Fruit fly (Drosophila melanogaster): ENCODE data around the gene CG18585.

The CG18585 gene

dm6 chr2L:7692583-7693080 lies 1.8 kb upstream of the CG18585 start, which contains the start of the genes CG7025 and CG43235:
Gene CG7025, minus strand, starts transcription at chr2L:7692683.
Gene CG43235, plus strand, starts transcription at chr2L:7693030.
- no peak for TF ChIP-seq CG10431 (GFP tag; optimal IDR thresholded peaks at IDR 0.05)
- peak; percentile 32 for TF ChIP-seq exex (tag; optimal IDR thresholded peaks at IDR 0.05)

dm6 chr2L:7690449-7690848 lies 412 bp downstream of the CG18585 start:
- TF ChIP-seq sd (tag; optimal IDR thresholded peaks at IDR 0.05) = peak; percentile 80
- no peak for TF ChIP-seq CG31365 (tag; optimal IDR thresholded peaks at IDR 0.05)
- no peak for TF ChIP-seq CG11247 (GFP tag; IDR thresholded peaks at IDR 0.05)
- TF ChIP-seq Ets65A (GFP tag) = peak; percentile 36
- no peak for TF ChIP-seq CG34376 (GFP tag; optimal IDR thresholded peaks at IDR 0.05)
- TF ChIP-seq B-H2 (GFP tag; optimal IDR thresholded peaks at IDR 0.05) = no peak
- no peak for TF ChIP-seq CG43689 (GFP tag; IDR thresholded peaks at IDR 0.05)
- TF ChIP-seq CG34422 (GFP tag; IDR thresholded peaks at IDR 0.05) = no peak
- TF ChIP-seq CG15073 (GFP tag; optimal IDR thresholded peaks at IDR 0.05) = no peak
- TF ChIP-seq exex (tag; optimal IDR thresholded peaks at IDR 0.05) = peak; percentile 83
- no peak for TF ChIP-seq chif (GFP tag; optimal IDR thresholded peaks at IDR 0.05)
- TF ChIP-seq Abd-B (GFP tag; optimal IDR thresholded peaks at IDR 0.05) = no peak
- peak; percentile 66 for TF ChIP-seq grn (GFP tag; optimal IDR thresholded peaks at IDR 0.05)
- TF ChIP-seq Tbp (GFP tag; optimal IDR thresholded peaks at IDR 0.05) = no peak

dm6 chr2L:7685290-7685689 lies 5.6 kb downstream of the CG18585 start:
- TF ChIP-seq Hr51 (GFP tag; optimal IDR thresholded peaks at IDR 0.05) = no peak
- TF ChIP-seq CG1832 (GFP tag; optimal IDR thresholded peaks at IDR 0.05) = no peak
- no peak for TF ChIP-seq CG12219 (GFP tag; optimal IDR thresholded peaks at IDR 0.05)
- TF ChIP-seq CG10654 (GFP tag; optimal IDR thresholded peaks at IDR 0.05) = no peak
- TF ChIP-seq Awh (GFP tag; IDR thresholded peaks at IDR 0.05) = no peak
- TF ChIP-seq YL-1 (GFP tag; optimal IDR thresholded peaks at IDR 0.05) = no peak
- 0 out of 3 replicates have a peak, but pooled peaks have one; percentile 9 for TF ChIP-seq ci (GFP tag; IDR thresholded peaks at IDR 0.05)
- no peak for TF ChIP-seq fd96Cb (tag; optimal IDR thresholded peaks at IDR 0.05)
- no peak for TF ChIP-seq HLH54F (GFP tag; optimal IDR thresholded peaks at IDR 0.05)
- no peak for TF ChIP-seq fd102C (GFP tag; optimal IDR thresholded peaks at IDR 0.05)
- no peak for TF ChIP-seq disco-r (GFP tag; optimal IDR thresholded peaks at IDR 0.05)
- no peak for TF ChIP-seq gce (GFP tag; IDR thresholded peaks at IDR 0.05)
- no peak for TF ChIP-seq ase (GFP tag; IDR thresholded peaks at IDR 0.05)
- no peak for TF ChIP-seq CG4360 (GFP tag; IDR thresholded peaks at IDR 0.05)
- TF ChIP-seq maf-S (GFP tag; optimal IDR thresholded peaks at IDR 0.05) = no peak
- TF ChIP-seq nom (GFP tag; optimal IDR thresholded peaks at IDR 0.05) = no peak
- no peak for TF ChIP-seq Ets97D (GFP tag; optimal IDR thresholded peaks at IDR 0.05)
- no peak for TF ChIP-seq Pdp1 (GFP tag; optimal IDR thresholded peaks at IDR 0.05)
- TF ChIP-seq Eip74EF (GFP tag; optimal IDR thresholded peaks at IDR 0.05) = no peak
- no peak for TF ChIP-seq CG10209 (GFP tag; optimal IDR thresholded peaks at IDR 0.05)
- TF ChIP-seq ham (GFP tag; IDR thresholded peaks at IDR 0.05) = no peak
- TF ChIP-seq CkIIα-i1 (GFP tag; IDR thresholded peaks at IDR 0.05) = no peak
- TF ChIP-seq CG17802 (tag; optimal IDR thresholded peaks at IDR 0.05) = no peak
- TF ChIP-seq chif (GFP tag; optimal IDR thresholded peaks at IDR 0.05) = no peak
- TF ChIP-seq ind (GFP tag; optimal IDR thresholded peaks at IDR 0.05) = no peak
- TF ChIP-seq CG10267 (tag; optimal IDR thresholded peaks at IDR 0.05) = no peak
- TF ChIP-seq lab (GFP tag; optimal IDR thresholded peaks at IDR 0.05) = peak; percentile 83
- TF ChIP-seq sd (tag; optimal IDR thresholded peaks at IDR 0.05) = peak; percentile 97
- TF ChIP-seq aop (GFP tag; IDR thresholded peaks at IDR 0.05) = no peak
- TF ChIP-seq ems (GFP tag; optimal IDR thresholded peaks at IDR 0.05) = no peak
- no peak for TF ChIP-seq CG18764 (GFP tag; optimal IDR thresholded peaks at IDR 0.05)
- no peak for TF ChIP-seq Scr (GFP tag; IDR thresholded peaks at IDR 0.05; ENCODE audit: partially characterized antibody)
- TF ChIP-seq Side (GFP tag; optimal IDR thresholded peaks at IDR 0.05) = no peak
- TF ChIP-seq Elba2 (GFP tag; optimal IDR thresholded peaks at IDR 0.05) = no peak
- TF ChIP-seq CG4424 (GFP tag; optimal IDR thresholded peaks at IDR 0.05) = no peak

Data from whole organism, embryonic.